Fruit fly (Drosophila melanogaster) whole organism, embryonic: ENCODE results near the gene RpL8.

Source experiments
- B-H2 ChIP-seq: fragments of 200-800 bp; sonication (Bioruptor generic); optimal IDR thresholded peaks from 2 replicates; lab custom pipeline; 2018; ENCODE audit warnings: missing biosample characterization, mild to moderate bottlenecking, missing genetic modification characterization
- Blimp-1 ChIP-seq: fragments of 200-800 bp; sonication (Bioruptor generic); optimal IDR thresholded peaks from 3 replicates; lab custom pipeline; 2018; ENCODE audit warnings: missing biosample characterization, missing genetic modification characterization, mild to moderate bottlenecking, moderate library complexity, missing genetic modification reagents
- CG1233 ChIP-seq: fragments of 200-800 bp; sonication (Bioruptor generic); optimal IDR thresholded peaks from 4 replicates; lab custom pipeline; 2018; ENCODE audit warnings: missing biosample characterization, mild to moderate bottlenecking, missing genetic modification characterization
- CG13424 ChIP-seq: fragments of 200-800 bp; sonication (Bioruptor generic); optimal IDR thresholded peaks from 2 replicates; lab custom pipeline; 2019; ENCODE audit warnings: missing biosample characterization, mild to moderate bottlenecking, missing genetic modification characterization, moderate library complexity
- CG17359 ChIP-seq: fragments of 200-800 bp; sonication (Bioruptor generic); optimal IDR thresholded peaks from 3 replicates; lab custom pipeline; 2018; ENCODE audit warnings: missing biosample characterization, mild to moderate bottlenecking, missing genetic modification characterization, moderate library complexity
- CG17802 ChIP-seq: fragments of 200-800 bp; sonication (Bioruptor generic); optimal IDR thresholded peaks from 2 replicates; lab custom pipeline; 2018; ENCODE audit warnings: missing biosample characterization, mild to moderate bottlenecking, missing genetic modification characterization, moderate library complexity
- CG17829 ChIP-seq: fragments of 200-800 bp; optimal IDR thresholded peaks from 2 replicates; lab custom pipeline; 2019; ENCODE audit warnings: missing biosample characterization, mild to moderate bottlenecking, missing genetic modification characterization, moderate library complexity
- CG18011 ChIP-seq: fragments of 200-800 bp; sonication (Bioruptor generic); optimal IDR thresholded peaks from 2 replicates; lab custom pipeline; 2017; ENCODE audit warnings: missing biosample characterization, missing genetic modification characterization, mild to moderate bottlenecking, moderate library complexity, missing genotype
- CG2889 ChIP-seq: fragments of 200-800 bp; sonication (Bioruptor generic); IDR thresholded peaks from 3 replicates; pipeline ENCODE4 v1.3.6; 2022; ENCODE audit warnings: missing biosample characterization, missing genetic modification characterization
- CG32772 ChIP-seq: fragments of 200-800 bp; sonication (Bioruptor generic); IDR thresholded peaks from 2 replicates; pipeline ENCODE4 v1.3.6; 2022; ENCODE audit warnings: missing biosample characterization, missing genetic modification characterization
- CG34224 ChIP-seq: fragments of 200-800 bp; sonication (Bioruptor generic); IDR thresholded peaks from 3 replicates; pipeline ENCODE4 v1.3.6; 2022; ENCODE audit warnings: missing biosample characterization, missing genetic modification characterization; ENCODE audit not compliant: partially characterized antibody
- CG34376 ChIP-seq: fragments of 200-800 bp; sonication (Bioruptor generic); optimal IDR thresholded peaks from 2 replicates; lab custom pipeline; 2018; ENCODE audit warnings: missing biosample characterization, mild to moderate bottlenecking, missing genetic modification characterization
- CG4854 ChIP-seq: fragments of 200-800 bp; sonication (Bioruptor generic); optimal IDR thresholded peaks from 2 replicates; lab custom pipeline; 2016; ENCODE audit warnings: missing biosample characterization, missing genetic modification characterization, inconsistent platforms
- CG5180 ChIP-seq: fragments of 200-800 bp; sonication (Bioruptor generic); optimal IDR thresholded peaks from 3 replicates; lab custom pipeline; 2017; ENCODE audit warnings: missing biosample characterization, missing genetic modification characterization, mild to moderate bottlenecking, moderate library complexity, missing genetic modification reagents
- CG6683 ChIP-seq: fragments of 200-800 bp; sonication (Bioruptor generic); optimal IDR thresholded peaks from 2 replicates; lab custom pipeline; 2017; ENCODE audit warnings: missing biosample characterization, mild to moderate bottlenecking, missing genetic modification characterization, missing genetic modification reagents
- CG8388 ChIP-seq: fragments of 200-800 bp; sonication (Bioruptor generic); optimal IDR thresholded peaks from 2 replicates; lab custom pipeline; 2019; ENCODE audit warnings: missing biosample characterization, mild to moderate bottlenecking, missing genetic modification characterization, moderate library complexity
- CG9609 ChIP-seq: fragments of 200-800 bp; sonication (Bioruptor generic); optimal IDR thresholded peaks from 3 replicates; lab custom pipeline; 2016; ENCODE audit warnings: missing biosample characterization, missing genetic modification characterization
- Dp ChIP-seq: fragments of 200-800 bp; sonication (Bioruptor generic); optimal IDR thresholded peaks from 2 replicates; lab custom pipeline; 2018; ENCODE audit warnings: missing biosample characterization, mild to moderate bottlenecking, missing genetic modification characterization, moderate library complexity
- ERR ChIP-seq: fragments of 200-800 bp; sonication (Bioruptor generic); optimal IDR thresholded peaks from 2 replicates; lab custom pipeline; 2016; ENCODE audit warnings: missing biosample characterization, missing genetic modification characterization
- Fer2 ChIP-seq: fragments of 200-800 bp; sonication (Bioruptor generic); optimal IDR thresholded peaks from 2 replicates; lab custom pipeline; 2018; ENCODE audit warnings: missing biosample characterization, mild to moderate bottlenecking, missing genetic modification characterization, moderate library complexity
- HHEX ChIP-seq: fragments of 200-800 bp; sonication (Bioruptor generic); optimal IDR thresholded peaks from 3 replicates; lab custom pipeline; 2017; ENCODE audit warnings: missing biosample characterization, mild to moderate bottlenecking, missing genetic modification characterization, missing genetic modification reagents
- MTF-1 ChIP-seq: fragments of 200-800 bp; sonication (Bioruptor generic); optimal IDR thresholded peaks from 2 replicates; lab custom pipeline; 2018; ENCODE audit warnings: missing biosample characterization, mild to moderate bottlenecking, missing genetic modification characterization, borderline replicate concordance
- Mrtf ChIP-seq: fragments of 200-800 bp; sonication (Bioruptor generic); IDR thresholded peaks from 3 replicates; pipeline ENCODE4 v1.3.6; 2022; ENCODE audit warnings: missing biosample characterization, missing genetic modification characterization
- NC2α ChIP-seq: fragments of 200-800 bp; sonication (Bioruptor generic); optimal IDR thresholded peaks from 2 replicates; lab custom pipeline; 2016; ENCODE audit warnings: missing biosample characterization, missing genetic modification characterization
- Scr ChIP-seq: fragments of 200-800 bp; sonication (Bioruptor generic); IDR thresholded peaks from 2 replicates; pipeline ENCODE4 v1.3.6; 2022; ENCODE audit warnings: missing biosample characterization, missing genetic modification characterization; ENCODE audit not compliant: partially characterized antibody
- TFAM ChIP-seq: fragments of 200-800 bp; sonication (Bioruptor generic); optimal IDR thresholded peaks from 2 replicates; lab custom pipeline; 2017; ENCODE audit warnings: missing biosample characterization, missing genetic modification characterization, inconsistent platforms
- Usf ChIP-seq: fragments of 200-800 bp; sonication (Bioruptor generic); optimal IDR thresholded peaks from 2 replicates; lab custom pipeline; 2017; ENCODE audit warnings: missing genotype, missing biosample characterization, missing genetic modification characterization
- ash1 ChIP-seq: fragments of 200-800 bp; sonication (Bioruptor generic); optimal IDR thresholded peaks from 2 replicates; lab custom pipeline; 2018; ENCODE audit warnings: missing biosample characterization, mild to moderate bottlenecking, missing genetic modification characterization
- cas ChIP-seq: fragments of 200-800 bp; sonication (Bioruptor generic); IDR thresholded peaks from 2 replicates; pipeline ENCODE4 v1.3.6; 2022; ENCODE audit warnings: missing biosample characterization, missing genetic modification characterization
- cg ChIP-seq: fragments of 200-800 bp; sonication (Bioruptor generic); optimal IDR thresholded peaks from 3 replicates; lab custom pipeline; 2019; ENCODE audit warnings: missing biosample characterization, mild to moderate bottlenecking, missing genetic modification characterization, moderate library complexity
- chinmo ChIP-seq: fragments of 200-800 bp; sonication (Bioruptor generic); IDR thresholded peaks from 4 replicates; pipeline ENCODE4 v1.3.6; 2022; ENCODE audit warnings: missing biosample characterization, missing genetic modification characterization; ENCODE audit not compliant: partially characterized antibody
- ems ChIP-seq: fragments of 200-800 bp; sonication (Bioruptor generic); optimal IDR thresholded peaks from 3 replicates; lab custom pipeline; 2016; ENCODE audit warnings: missing biosample characterization, missing genetic modification characterization
- fd64A ChIP-seq: fragments of 200-800 bp; sonication (Bioruptor generic); optimal IDR thresholded peaks from 3 replicates; lab custom pipeline; 2018; ENCODE audit warnings: missing biosample characterization, mild to moderate bottlenecking, missing genetic modification characterization
- gem ChIP-seq: fragments of 200-800 bp; sonication (Bioruptor generic); optimal IDR thresholded peaks from 2 replicates; lab custom pipeline; 2019; ENCODE audit warnings: missing biosample characterization, mild to moderate bottlenecking, missing genetic modification characterization, moderate library complexity
- grau ChIP-seq: fragments of 200-800 bp; optimal IDR thresholded peaks from 3 replicates; lab custom pipeline; 2019; ENCODE audit warnings: missing biosample characterization, mild to moderate bottlenecking, missing genetic modification characterization, moderate library complexity
- ken ChIP-seq: fragments of 200-800 bp; sonication (Bioruptor generic); IDR thresholded peaks from 3 replicates; pipeline ENCODE4 v1.3.6; 2022; ENCODE audit warnings: missing biosample characterization, missing genetic modification characterization
- otp ChIP-seq: fragments of 200-800 bp; sonication (Bioruptor generic); IDR thresholded peaks from 3 replicates; pipeline ENCODE4, ENCODE4 v1.3.6; 2022; ENCODE audit warnings: missing biosample characterization, missing genetic modification characterization
- ranshi ChIP-seq: fragments of 200-800 bp; sonication (Bioruptor generic); IDR thresholded peaks from 2 replicates; pipeline ENCODE4 v1.3.6; 2022; ENCODE audit warnings: missing biosample characterization, missing genetic modification characterization
- rib ChIP-seq: fragments of 200-800 bp; sonication (Bioruptor generic); IDR thresholded peaks from 2 replicates; pipeline ENCODE4 v1.3.6; 2022; ENCODE audit warnings: missing biosample characterization, missing genetic modification characterization
- row ChIP-seq: fragments of 200-800 bp; sonication (Bioruptor generic); IDR thresholded peaks from 3 replicates; pipeline ENCODE4 v1.3.6; 2022; ENCODE audit warnings: missing biosample characterization, missing genetic modification characterization
- sc ChIP-seq, 3 experiments: fragments of >200 bp in 2 of 3; fragments of 200-800 bp in 1 of 3; sonication (Bioruptor generic) in 1 of 3; optimal IDR thresholded peaks; 2 replicates in 2 of 3; 3 replicates in 1 of 3; lab custom pipeline; 2017; ENCODE audit warnings: mild to moderate bottlenecking in 1 of 3, missing biosample characterization in 1 of 3, missing genetic modification characterization in 1 of 3, missing genetic modification reagents in 1 of 3
- sd ChIP-seq: fragments of 200-800 bp; sonication (Bioruptor generic); optimal IDR thresholded peaks from 3 replicates; lab custom pipeline; 2018; ENCODE audit warnings: missing biosample characterization, mild to moderate bottlenecking, missing genetic modification characterization, moderate library complexity
- sug ChIP-seq: fragments of 200-800 bp; optimal IDR thresholded peaks from 2 replicates; lab custom pipeline; 2019; ENCODE audit warnings: missing biosample characterization, mild to moderate bottlenecking, missing genetic modification characterization, moderate library complexity
- trh ChIP-seq: fragments of 200-800 bp; sonication (Bioruptor generic); optimal IDR thresholded peaks from 2 replicates; lab custom pipeline; 2016; ENCODE audit warnings: missing biosample characterization, missing genetic modification characterization
- wdn ChIP-seq: fragments of 200-800 bp; sonication (Bioruptor generic); IDR thresholded peaks from 2 replicates; pipeline ENCODE4 v1.3.6; 2022; ENCODE audit warnings: missing biosample characterization, missing genetic modification characterization
- wor ChIP-seq: fragments of 200-800 bp; sonication (Bioruptor generic); IDR thresholded peaks from 2 replicates; pipeline ENCODE4 v1.3.6; 2022; ENCODE audit warnings: missing biosample characterization, missing genetic modification characterization
- z ChIP-seq: fragments of 200-800 bp; sonication (Bioruptor generic); IDR thresholded peaks from 3 replicates; pipeline ENCODE4 v1.3.6; 2022; ENCODE audit warnings: missing biosample characterization, missing genetic modification characterization

RpL8 gene

dm6 chr3L:2571975-2572374 is 15.3 kb upstream of the RpL8 start (continued):
- TF ChIP-seq ranshi (peak; percentile 62), grau (tag; lab: Kevin White, UChicago) (peak; percentile 54)

dm6 chr3L:2572907-2573591 is 14.2 kb upstream of the RpL8 start:
- no peak for TF ChIP-seq NC2α (GFP tag; lab: Kevin White, UChicago)
- TF ChIP-seq Fer2 (tag; lab: Kevin White, UChicago), result no peak
- TF ChIP-seq trh (GFP tag; lab: Kevin White, UChicago), result no peak
- no peak for TF ChIP-seq TFAM
- TF ChIP-seq CG34376 (GFP tag; lab: Kevin White, UChicago), result peak; percentile 87
- TF ChIP-seq CG6683 (GFP tag; lab: Kevin White, UChicago), result no peak
- TF ChIP-seq ems (GFP tag; lab: Kevin White, UChicago), result no peak
- TF ChIP-seq cas (GFP tag; lab: Robert Waterston, UW), result no peak
- TF ChIP-seq CG8388 (GFP tag; lab: Kevin White, UChicago), result no peak
- TF ChIP-seq CG5180 (GFP tag; lab: Kevin White, UChicago), result no peak
- no peak for TF ChIP-seq wdn (GFP tag; lab: Robert Waterston, UW)
- peak; percentile 82 for TF ChIP-seq sug
- no peak for TF ChIP-seq Dp (GFP tag; lab: Kevin White, UChicago)
- TF ChIP-seq CG17359, result no peak
- TF ChIP-seq sc (optimal IDR thresholded peaks at IDR 0.05; lab: Kevin White, UChicago), result no peak
- no peak for TF ChIP-seq sc (GFP tag; optimal IDR thresholded peaks at IDR 0.05; lab: Kevin White, UChicago)
- peak; percentile 59; the same call in 1 of the 2 replicates for TF ChIP-seq rib
- TF ChIP-seq CG32772, result no peak
- TF ChIP-seq ken, result no peak
- no peak for TF ChIP-seq Blimp-1 (GFP tag; lab: Kevin White, UChicago)
- no peak for TF ChIP-seq Usf
- TF ChIP-seq cg (GFP tag; lab: Kevin White, UChicago), result peak; percentile 3
- TF ChIP-seq chinmo (GFP tag; lab: Robert Waterston, UW), result no peak
- no peak for TF ChIP-seq fd64A (GFP tag; lab: Kevin White, UChicago)
- TF ChIP-seq CG18011 (GFP tag; lab: Kevin White, UChicago), result no peak
- no peak for TF ChIP-seq otp
- TF ChIP-seq gem (tag; lab: Kevin White, UChicago), result no peak
- TF ChIP-seq z, result no peak
- no peak for TF ChIP-seq HHEX (GFP tag; lab: Kevin White, UChicago)
- TF ChIP-seq CG17829 (tag; lab: Kevin White, UChicago), result no peak
- TF ChIP-seq CG13424 (tag; lab: Kevin White, UChicago), result no peak
- TF ChIP-seq ERR, result no peak
- TF ChIP-seq B-H2 (GFP tag; lab: Kevin White, UChicago), result no peak
- no peak for TF ChIP-seq MTF-1 (GFP tag; lab: Kevin White, UChicago)
- no peak for TF ChIP-seq CG17802 (tag; lab: Kevin White, UChicago)
- no peak for TF ChIP-seq Mrtf (GFP tag; lab: Robert Waterston, UW)
- no peak for TF ChIP-seq Scr (GFP tag; lab: Robert Waterston, UW)
- TF ChIP-seq CG2889 (GFP tag; lab: Robert Waterston, UW), result no peak
- TF ChIP-seq sd (tag; lab: Kevin White, UChicago), result peak; percentile 35
- no peak for TF ChIP-seq CG1233 (GFP tag; lab: Kevin White, UChicago)
- TF ChIP-seq row (GFP tag; lab: Robert Waterston, UW), result no peak
- TF ChIP-seq wor (GFP tag; lab: Robert Waterston, UW), result no peak
- TF ChIP-seq ash1 (GFP tag; lab: Kevin White, UChicago), result no peak
- no peak for TF ChIP-seq CG4854 (GFP tag; lab: Kevin White, UChicago)
- no peak for TF ChIP-seq CG9609 (GFP tag; lab: Kevin White, UChicago)
- no peak for TF ChIP-seq CG34224
